Fruit fly (Drosophila melanogaster) whole organism, adult: ENCODE data around the gene ppk10.

Experiments
- CG11617 ChIP-seq: fragments of 200-800 bp; sonication (Bioruptor generic); optimal IDR thresholded peaks from 2 replicates; lab custom pipeline; 2017; ENCODE audit warnings: mild to moderate bottlenecking, missing biosample characterization, missing genetic modification reagents, missing genetic modification characterization
- CG12768 ChIP-seq: fragments of 200-800 bp; sonication (Bioruptor generic); optimal IDR thresholded peaks from 2 replicates; lab custom pipeline; 2017; ENCODE audit warnings: missing biosample characterization, missing genetic modification characterization, mild to moderate bottlenecking, moderate library complexity, missing genetic modification reagents
- CG14711 ChIP-seq: fragments of 200-800 bp; sonication (Bioruptor generic); optimal IDR thresholded peaks from 2 replicates; lab custom pipeline; 2018; ENCODE audit warnings: missing biosample characterization, mild to moderate bottlenecking, missing genetic modification characterization, moderate library complexity
- CG1620 ChIP-seq: fragments of 200-800 bp; sonication (Bioruptor generic); optimal IDR thresholded peaks from 2 replicates; lab custom pipeline; 2016; ENCODE audit warnings: missing biosample characterization, missing genetic modification characterization
- CG33017 ChIP-seq: fragments of 200-800 bp; sonication (Bioruptor generic); optimal IDR thresholded peaks from 2 replicates; lab custom pipeline; 2018; ENCODE audit warnings: missing biosample characterization, mild to moderate bottlenecking, missing genetic modification characterization, moderate library complexity
- CG5204 ChIP-seq: fragments of 200-800 bp; sonication (Bioruptor generic); optimal IDR thresholded peaks from 2 replicates; lab custom pipeline; 2016; ENCODE audit warnings: missing biosample characterization, missing genetic modification characterization
- CG7045 ChIP-seq: fragments of 200-800 bp; sonication (Bioruptor generic); optimal IDR thresholded peaks from 2 replicates; lab custom pipeline; 2017; ENCODE audit warnings: missing biosample characterization, mild to moderate bottlenecking, missing genetic modification characterization
- CG7101 ChIP-seq: fragments of 200-800 bp; sonication (Bioruptor generic); optimal IDR thresholded peaks from 2 replicates; lab custom pipeline; 2018; ENCODE audit warnings: missing biosample characterization, mild to moderate bottlenecking, missing genetic modification characterization, moderate library complexity
- Clk ChIP-seq: fragments of 200-800 bp; sonication (Bioruptor generic); optimal IDR thresholded peaks from 2 replicates; lab custom pipeline; 2017; ENCODE audit warnings: missing biosample characterization, missing genetic modification characterization
- Crg-1 ChIP-seq: fragments of 200-800 bp; sonication (Bioruptor generic); optimal IDR thresholded peaks from 2 replicates; lab custom pipeline; 2016; ENCODE audit warnings: missing biosample characterization, missing genetic modification characterization
- Hr96 ChIP-seq: fragments of 200-800 bp; sonication (Bioruptor generic); optimal IDR thresholded peaks from 2 replicates; lab custom pipeline; 2016; ENCODE audit warnings: missing biosample characterization, missing genetic modification characterization
- Mnt ChIP-seq: fragments of 200-800 bp; sonication (Bioruptor generic); optimal IDR thresholded peaks from 2 replicates; lab custom pipeline; 2016; ENCODE audit warnings: missing biosample characterization, mild to moderate bottlenecking, missing genetic modification characterization
- bab1 ChIP-seq: fragments of 200-800 bp; sonication (Bioruptor generic); optimal IDR thresholded peaks from 3 replicates; lab custom pipeline; 2019; ENCODE audit warnings: missing biosample characterization, mild to moderate bottlenecking, missing genetic modification characterization, moderate library complexity
- cic ChIP-seq: fragments of 200-800 bp; sonication (Bioruptor generic); optimal IDR thresholded peaks from 2 replicates; lab custom pipeline; 2017; ENCODE audit warnings: missing biosample characterization, mild to moderate bottlenecking, missing genetic modification characterization, moderate library complexity
- cnc ChIP-seq, 2 experiments: fragments of >200 bp; optimal IDR thresholded peaks; 2 replicates each; lab custom pipeline; 2017
- kay ChIP-seq: fragments of 200-800 bp; sonication (Bioruptor generic); peaks from one replicate; lab custom pipeline; 2016; ENCODE audit warnings: missing biosample characterization, missing genetic modification characterization, borderline replicate concordance
- ovo ChIP-seq: fragments of 200-800 bp; sonication (Bioruptor generic); optimal IDR thresholded peaks from 2 replicates; lab custom pipeline; 2016; ENCODE audit warnings: missing biosample characterization, missing genetic modification characterization
- pad ChIP-seq: fragments of 200-800 bp; sonication (Bioruptor generic); optimal IDR thresholded peaks from 3 replicates; lab custom pipeline; 2017; ENCODE audit warnings: missing biosample characterization, missing genetic modification characterization, mild to moderate bottlenecking, moderate library complexity, missing genetic modification reagents
- tj ChIP-seq: fragments of 200-800 bp; sonication (Bioruptor generic); optimal IDR thresholded peaks from 3 replicates; lab custom pipeline; 2017; ENCODE audit warnings: missing biosample characterization, mild to moderate bottlenecking, missing genetic modification characterization, moderate library complexity
- toe ChIP-seq: fragments of 200-800 bp; sonication (Bioruptor generic); optimal IDR thresholded peaks from 2 replicates; lab custom pipeline; 2016; ENCODE audit warnings: missing biosample characterization, missing genetic modification characterization

Gene ppk10

dm6 chr2L:10422643-10423606 lies 29.3 kb downstream of the ppk10 start, which contains the start of the genes pie and Wdfy2:
Gene pie (minus strand): TSS chr2L:10422780.
Gene Wdfy2 (plus strand): TSS chr2L:10423291.
- TF ChIP-seq CG14711 (tag; lab: Kevin White, UChicago): no peak
- no peak for TF ChIP-seq Clk
- TF ChIP-seq toe: no peak
- TF ChIP-seq Mnt (GFP tag; lab: Kevin White, UChicago): no peak
- TF ChIP-seq kay (GFP tag; lab: Kevin White, UChicago): peak; percentile 68
- TF ChIP-seq CG33017: no peak
- TF ChIP-seq tj (GFP tag; lab: Kevin White, UChicago): peak; percentile 88
- TF ChIP-seq bab1 (GFP tag; lab: Kevin White, UChicago): peak; percentile 4
- TF ChIP-seq CG12768 (GFP tag; lab: Kevin White, UChicago): no peak
- TF ChIP-seq CG11617 (GFP tag; lab: Kevin White, UChicago): no peak
- TF ChIP-seq ovo (GFP tag; lab: Kevin White, UChicago): no peak
- TF ChIP-seq Hr96: no peak
- no peak for TF ChIP-seq cnc (optimal IDR thresholded peaks at IDR 0.05; lab: Kevin White, UChicago)
- TF ChIP-seq CG5204 (GFP tag; lab: Kevin White, UChicago): no peak
- TF ChIP-seq CG7045 (GFP tag; lab: Kevin White, UChicago): no peak
- TF ChIP-seq Crg-1 (GFP tag; lab: Kevin White, UChicago): no peak

dm6 chr2L:10418981-10419380 lies 33.2 kb downstream of the ppk10 start, which contains the start of gene RfC3:
Gene RfC3 (plus strand): TSS chr2L:10419190.
- TF ChIP-seq bab1 (GFP tag; lab: Kevin White, UChicago) (no peak), kay (GFP tag; lab: Kevin White, UChicago) (peak; percentile 94), Mnt (GFP tag; lab: Kevin White, UChicago) (peak; percentile 16)

- peak; percentile 61 for TF ChIP-seq CG12768 (GFP tag; lab: Kevin White, UChicago)
- TF ChIP-seq kay (GFP tag; lab: Kevin White, UChicago): no peak
- peak; percentile 52 for TF ChIP-seq pad (GFP tag; lab: Kevin White, UChicago)
- TF ChIP-seq bab1 (GFP tag; lab: Kevin White, UChicago): no peak
- TF ChIP-seq CG11617 (GFP tag; lab: Kevin White, UChicago): peak; percentile 78
- peak; percentile 31 for TF ChIP-seq Clk
- peak; percentile 33 for TF ChIP-seq Mnt (GFP tag; lab: Kevin White, UChicago)
- peak; percentile 47 for TF ChIP-seq CG14711 (tag; lab: Kevin White, UChicago)
- TF ChIP-seq Hr96: no peak
- peak; percentile 64 for TF ChIP-seq CG7045 (GFP tag; lab: Kevin White, UChicago)
- peak; percentile 41 for TF ChIP-seq CG33017
- TF ChIP-seq CG5204 (GFP tag; lab: Kevin White, UChicago): no peak
- peak; percentile 46 for TF ChIP-seq CG1620 (GFP tag; lab: Kevin White, UChicago)
- TF ChIP-seq ovo (GFP tag; lab: Kevin White, UChicago): no peak
- no peak for TF ChIP-seq Crg-1 (GFP tag; lab: Kevin White, UChicago)
- TF ChIP-seq tj (GFP tag; lab: Kevin White, UChicago): peak; percentile 39
- TF ChIP-seq CG7101 (tag; lab: Kevin White, UChicago): peak; percentile 60
- peak in 1 of 2 experiments; percentile 37 for TF ChIP-seq cnc (optimal IDR thresholded peaks at IDR 0.05; lab: Kevin White, UChicago)
- no peak for TF ChIP-seq cic
- TF ChIP-seq toe: no peak
Measured at dm6 chr2L:10413251-10414127, 38.7 kb downstream of the ppk10 start, which contains the start of the genes CG5355 and Klp31E. Gene CG5355 (minus strand): TSS chr2L:10413463. Gene Klp31E (plus strand): TSS chr2L:10414017.

- TF ChIP-seq kay (GFP tag; lab: Kevin White, UChicago) (peak; percentile 54), Hr96 (no peak), CG5204 (GFP tag; lab: Kevin White, UChicago) (no peak), CG33017 (peak; percentile 59), CG1620 (GFP tag; lab: Kevin White, UChicago) (peak; percentile 83), Crg-1 (GFP tag; lab: Kevin White, UChicago) (peak; percentile 83), Clk (peak; percentile 74), cnc (optimal IDR thresholded peaks at IDR 0.05; lab: Kevin White, UChicago) (no peak), CG12768 (GFP tag; lab: Kevin White, UChicago) (peak; percentile 80), tj (GFP tag; lab: Kevin White, UChicago) (peak; percentile 53), CG7101 (tag; lab: Kevin White, UChicago) (peak; percentile 87), Mnt (GFP tag; lab: Kevin White, UChicago) (peak; percentile 90), CG7045 (GFP tag; lab: Kevin White, UChicago) (peak; percentile 80), bab1 (GFP tag; lab: Kevin White, UChicago) (peak; percentile 73), CG14711 (tag; lab: Kevin White, UChicago) (peak; percentile 60), pad (GFP tag; lab: Kevin White, UChicago) (peak; percentile 64), toe (no peak), ovo (GFP tag; lab: Kevin White, UChicago) (no peak), CG11617 (GFP tag; lab: Kevin White, UChicago) (peak; percentile 86), cic (no peak)
Measured at dm6 chr2L:10408122-10408576, 44.0 kb downstream of the ppk10 start, which contains the start of the genes Ip259 and RpS27A. Gene Ip259 (plus strand): TSS chr2L:10408352. Gene RpS27A (plus strand): TSS chr2L:10408352.
